Fruit fly (Drosophila melanogaster) whole organism, embryonic: ENCODE data around the gene CG18131.

Source experiments
- Ada2b ChIP-seq: fragments of 200-800 bp; sonication (Bioruptor generic); IDR thresholded peaks from 2 replicates; pipeline ENCODE4 v1.3.6; 2022; ENCODE audit warnings: missing biosample characterization, missing genetic modification characterization
- Aef1 ChIP-seq: fragments of 200-800 bp; sonication (Bioruptor generic); IDR thresholded peaks from 3 replicates; pipeline ENCODE4 v1.3.6; 2022; ENCODE audit warnings: missing biosample characterization, missing genetic modification characterization
- Atf6 ChIP-seq: fragments of 200-800 bp; sonication (Bioruptor generic); IDR thresholded peaks from 2 replicates; pipeline ENCODE4 v1.3.6; 2022; ENCODE audit warnings: missing biosample characterization, missing genetic modification characterization
- BEAF-32 ChIP-seq: fragments of 200-800 bp; sonication (Bioruptor generic); optimal IDR thresholded peaks from 3 replicates; lab custom pipeline; 2017; ENCODE audit warnings: missing biosample characterization, missing genetic modification characterization, mild to moderate bottlenecking, moderate library complexity, missing genetic modification reagents
- Bdp1 ChIP-seq: fragments of 200-800 bp; sonication (Bioruptor generic); optimal IDR thresholded peaks from 3 replicates; lab custom pipeline; 2016; ENCODE audit warnings: missing biosample characterization, missing genetic modification characterization
- BtbVII ChIP-seq: fragments of 200-800 bp; sonication (Bioruptor generic); optimal IDR thresholded peaks from 3 replicates; lab custom pipeline; 2017; ENCODE audit warnings: missing biosample characterization, mild to moderate bottlenecking, missing genetic modification characterization
- Bteb2 ChIP-seq: fragments of 200-800 bp; sonication (Bioruptor generic); optimal IDR thresholded peaks from 2 replicates; lab custom pipeline; 2016; ENCODE audit warnings: missing biosample characterization, missing genetic modification characterization
- CG10462 ChIP-seq: fragments of 200-800 bp; sonication (Bioruptor generic); optimal IDR thresholded peaks from 2 replicates; lab custom pipeline; 2016; ENCODE audit warnings: missing biosample characterization, missing genetic modification characterization
- CG11456 ChIP-seq: fragments of 200-800 bp; sonication (Bioruptor generic); IDR thresholded peaks from 3 replicates; pipeline ENCODE4 v1.3.6; 2022; ENCODE audit warnings: missing biosample characterization, missing genetic modification characterization
- CG13123 ChIP-seq: fragments of 200-800 bp; sonication (Bioruptor generic); optimal IDR thresholded peaks from 2 replicates; lab custom pipeline; 2016; ENCODE audit warnings: missing biosample characterization, missing genetic modification characterization
- CG14667 ChIP-seq: fragments of 200-800 bp; sonication (Bioruptor generic); IDR thresholded peaks from 2 replicates; pipeline ENCODE4 v1.3.6; 2022; ENCODE audit warnings: missing biosample characterization, missing genetic modification characterization
- CG15514 ChIP-seq: fragments of 200-800 bp; sonication (Bioruptor generic); optimal IDR thresholded peaks from 3 replicates; lab custom pipeline; 2017; ENCODE audit warnings: missing biosample characterization, missing genetic modification characterization, mild to moderate bottlenecking, moderate library complexity, missing genetic modification reagents
- CG16815 ChIP-seq: fragments of 200-800 bp; sonication (Bioruptor generic); optimal IDR thresholded peaks from 3 replicates; lab custom pipeline; 2017; ENCODE audit warnings: missing biosample characterization, mild to moderate bottlenecking, missing genetic modification characterization
- CG2120 ChIP-seq: fragments of 200-800 bp; sonication (Bioruptor generic); optimal IDR thresholded peaks from 3 replicates; lab custom pipeline; 2016; ENCODE audit warnings: missing biosample characterization, missing genetic modification characterization
- CG30403 ChIP-seq: fragments of 200-800 bp; sonication (Bioruptor generic); optimal IDR thresholded peaks from 3 replicates; lab custom pipeline; 2016; ENCODE audit warnings: missing biosample characterization, missing genetic modification characterization
- CG4282 ChIP-seq: fragments of 200-800 bp; sonication (Bioruptor generic); optimal IDR thresholded peaks from 2 replicates; lab custom pipeline; 2016; ENCODE audit warnings: missing biosample characterization, missing genetic modification characterization
- CG4730 ChIP-seq: fragments of 200-800 bp; sonication (Bioruptor generic); IDR thresholded peaks from 2 replicates; pipeline ENCODE4 v1.3.6; 2022; ENCODE audit warnings: missing biosample characterization, missing genetic modification characterization
- CG6854 ChIP-seq: fragments of 200-800 bp; sonication (Bioruptor generic); optimal IDR thresholded peaks from 3 replicates; lab custom pipeline; 2017; ENCODE audit warnings: missing biosample characterization, mild to moderate bottlenecking, missing genetic modification characterization
- CG7372 ChIP-seq: fragments of 200-800 bp; sonication (Bioruptor generic); IDR thresholded peaks from 2 replicates; pipeline ENCODE4 v1.3.6; 2022; ENCODE audit warnings: missing biosample characterization, missing genetic modification characterization
- CG7745 ChIP-seq: fragments of 200-800 bp; sonication (Bioruptor generic); optimal IDR thresholded peaks from 2 replicates; lab custom pipeline; 2018; ENCODE audit warnings: missing biosample characterization, mild to moderate bottlenecking, missing genetic modification characterization, moderate library complexity
- CG9817 ChIP-seq: fragments of 200-800 bp; sonication (Bioruptor generic); optimal IDR thresholded peaks from 2 replicates; lab custom pipeline; 2018; ENCODE audit warnings: missing biosample characterization, mild to moderate bottlenecking, missing genetic modification characterization, moderate library complexity
- CG9876 ChIP-seq: fragments of 200-800 bp; sonication (Bioruptor generic); optimal IDR thresholded peaks from 2 replicates; lab custom pipeline; 2016; ENCODE audit warnings: missing biosample characterization, missing genetic modification characterization
- D19B ChIP-seq: fragments of 200-800 bp; sonication (Bioruptor generic); optimal IDR thresholded peaks from 2 replicates; lab custom pipeline; 2017; ENCODE audit warnings: missing biosample characterization, mild to moderate bottlenecking, missing genetic modification characterization
- Dll ChIP-seq: fragments of 200-800 bp; sonication (Bioruptor generic); IDR thresholded peaks from 4 replicates; pipeline ENCODE4 v1.3.6; 2022; ENCODE audit warnings: missing biosample characterization, missing genetic modification characterization; ENCODE audit not compliant: partially characterized antibody
- Hand ChIP-seq: fragments of 200-800 bp; sonication (Bioruptor generic); optimal IDR thresholded peaks from 2 replicates; lab custom pipeline; 2017; ENCODE audit warnings: mild to moderate bottlenecking, missing biosample characterization, missing genetic modification reagents, missing genetic modification characterization
- Max ChIP-seq: fragments of 200-800 bp; sonication (Bioruptor generic); optimal IDR thresholded peaks from 2 replicates; lab custom pipeline; 2016; ENCODE audit warnings: missing biosample characterization, mild to moderate bottlenecking, missing genetic modification characterization
- NC2β ChIP-seq: fragments of 200-800 bp; sonication (Bioruptor generic); optimal IDR thresholded peaks from 2 replicates; lab custom pipeline; 2016; ENCODE audit warnings: missing biosample characterization, missing genetic modification characterization
- Opbp ChIP-seq: fragments of 200-800 bp; sonication (Bioruptor generic); IDR thresholded peaks from 3 replicates; pipeline ENCODE4 v1.3.6; 2022; ENCODE audit warnings: missing biosample characterization, missing genetic modification characterization; ENCODE audit not compliant: partially characterized antibody
- PHDP ChIP-seq: fragments of 200-800 bp; sonication (Bioruptor generic); optimal IDR thresholded peaks from 3 replicates; lab custom pipeline; 2018; ENCODE audit warnings: missing biosample characterization, mild to moderate bottlenecking, missing genetic modification characterization, moderate library complexity
- Ptx1 ChIP-seq: fragments of 200-800 bp; sonication (Bioruptor generic); IDR thresholded peaks from 2 replicates; pipeline ENCODE4 v1.3.6; 2022; ENCODE audit warnings: missing biosample characterization, missing genetic modification characterization
- Rx ChIP-seq: fragments of 200-800 bp; sonication (Bioruptor generic); IDR thresholded peaks from 2 replicates; pipeline ENCODE4 v1.3.6; 2022; ENCODE audit warnings: missing biosample characterization, missing genetic modification characterization
- amos ChIP-seq: fragments of 200-800 bp; sonication (Bioruptor generic); IDR thresholded peaks from 2 replicates; pipeline ENCODE4 v1.3.6; 2022; ENCODE audit warnings: missing biosample characterization, missing genetic modification characterization; ENCODE audit not compliant: partially characterized antibody
- ara ChIP-seq: fragments of 200-800 bp; sonication (Bioruptor generic); IDR thresholded peaks from 2 replicates; pipeline ENCODE4 v1.3.6; 2022; ENCODE audit warnings: missing biosample characterization, missing genetic modification characterization
- bcd ChIP-seq: fragments of 200-800 bp; sonication (Bioruptor generic); optimal IDR thresholded peaks from 2 replicates; lab custom pipeline; 2017; ENCODE audit warnings: missing biosample characterization, mild to moderate bottlenecking, missing genetic modification characterization
- br ChIP-seq: fragments of >200 bp; optimal IDR thresholded peaks from 2 replicates; lab custom pipeline; 2017
- chn ChIP-seq: fragments of 200-800 bp; sonication (Bioruptor generic); optimal IDR thresholded peaks from 2 replicates; lab custom pipeline; 2016; ENCODE audit warnings: missing biosample characterization, missing genetic modification characterization
- da ChIP-seq: fragments of 200-800 bp; sonication (Bioruptor generic); optimal IDR thresholded peaks from 2 replicates; lab custom pipeline; 2016; ENCODE audit warnings: missing biosample characterization, missing genetic modification characterization
- dmrt11E ChIP-seq: fragments of 200-800 bp; sonication (Bioruptor generic); optimal IDR thresholded peaks from 3 replicates; lab custom pipeline; 2018; ENCODE audit warnings: missing biosample characterization, mild to moderate bottlenecking, missing genetic modification characterization, moderate library complexity
- emc ChIP-seq: fragments of 200-800 bp; sonication (Bioruptor generic); optimal IDR thresholded peaks from 2 replicates; lab custom pipeline; 2016; ENCODE audit warnings: missing biosample characterization, missing genetic modification characterization
- ftz-f1 ChIP-seq: fragments of 200-800 bp; sonication (Bioruptor generic); optimal IDR thresholded peaks from 2 replicates; lab custom pipeline; 2016; ENCODE audit warnings: missing biosample characterization, missing genetic modification characterization
- gcm2 ChIP-seq: fragments of 200-800 bp; sonication (Bioruptor generic); optimal IDR thresholded peaks from 2 replicates; lab custom pipeline; 2016; ENCODE audit warnings: missing biosample characterization, missing genetic modification characterization
- grau ChIP-seq: fragments of 200-800 bp; optimal IDR thresholded peaks from 3 replicates; lab custom pipeline; 2019; ENCODE audit warnings: missing biosample characterization, mild to moderate bottlenecking, missing genetic modification characterization, moderate library complexity
- gsb-n ChIP-seq: fragments of 200-800 bp; sonication (Bioruptor generic); optimal IDR thresholded peaks from 3 replicates; lab custom pipeline; 2018; ENCODE audit warnings: missing biosample characterization, mild to moderate bottlenecking, missing genetic modification characterization
- hbn ChIP-seq: fragments of 200-800 bp; sonication (Bioruptor generic); IDR thresholded peaks from 2 replicates; pipeline ENCODE4 v1.3.6; 2022; ENCODE audit warnings: missing biosample characterization, missing genetic modification characterization; ENCODE audit not compliant: partially characterized antibody
- jigr1 ChIP-seq: fragments of 200-800 bp; sonication (Bioruptor generic); IDR thresholded peaks from 3 replicates; pipeline ENCODE4 v1.3.6; 2022; ENCODE audit warnings: missing biosample characterization, missing genetic modification characterization
- kah ChIP-seq: fragments of 200-800 bp; sonication (Bioruptor generic); optimal IDR thresholded peaks from 2 replicates; lab custom pipeline; 2018; ENCODE audit warnings: missing biosample characterization, mild to moderate bottlenecking, missing genetic modification characterization
- odd ChIP-seq: fragments of 200-800 bp; sonication (Bioruptor generic); optimal IDR thresholded peaks from 2 replicates; lab custom pipeline; 2017; ENCODE audit warnings: missing biosample characterization, mild to moderate bottlenecking, missing genetic modification characterization
- seq ChIP-seq: fragments of 200-800 bp; sonication (Bioruptor generic); IDR thresholded peaks from 2 replicates; pipeline ENCODE4 v1.3.6; 2022; ENCODE audit warnings: missing biosample characterization, missing genetic modification characterization
- sob ChIP-seq: fragments of 200-800 bp; sonication (Bioruptor generic); IDR thresholded peaks from 2 replicates; pipeline ENCODE4 v1.3.6; 2022; ENCODE audit warnings: missing biosample characterization, missing genetic modification characterization
- tx ChIP-seq: fragments of 200-800 bp; sonication (Bioruptor generic); optimal IDR thresholded peaks from 2 replicates; lab custom pipeline; 2016; ENCODE audit warnings: missing biosample characterization, missing genetic modification characterization
- yki ChIP-seq: fragments of >200 bp; optimal IDR thresholded peaks from 3 replicates; lab custom pipeline; 2018
- zen ChIP-seq: fragments of 200-800 bp; sonication (Bioruptor generic); optimal IDR thresholded peaks from 3 replicates; lab custom pipeline; 2018; ENCODE audit warnings: missing biosample characterization, mild to moderate bottlenecking, missing genetic modification characterization, moderate library complexity

CG18131 gene

DNA sequence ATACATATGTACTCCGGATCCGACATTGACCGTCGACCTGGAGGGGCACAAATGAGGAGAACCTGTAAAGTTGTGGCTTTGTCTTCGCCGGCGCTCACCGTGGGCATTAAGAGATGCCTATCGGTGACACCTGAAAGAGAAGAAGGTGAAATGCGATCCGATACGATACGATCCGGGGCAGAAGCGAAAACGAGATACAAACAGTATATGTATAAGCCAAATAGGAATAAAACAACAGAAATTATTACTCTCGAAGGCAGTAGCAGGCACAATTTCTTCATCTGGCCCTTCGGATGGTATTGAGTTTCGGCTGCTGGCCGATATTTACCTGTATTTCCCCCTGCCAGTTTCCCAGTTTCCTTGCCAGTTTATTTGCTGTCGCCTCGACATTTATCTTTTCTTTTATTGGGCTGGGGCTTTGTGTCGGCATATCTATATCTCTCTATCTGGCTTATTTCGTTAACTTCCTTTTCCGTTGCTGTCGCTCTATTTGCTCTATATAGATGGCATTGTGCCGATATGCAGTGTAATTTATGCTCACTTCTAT, 37.0 kb downstream of the CG18131 start (continued):
- TF ChIP-seq Ptx1 (GFP tag; lab: Robert Waterston, UW): no peak
- no peak for TF ChIP-seq tx (GFP tag; lab: Kevin White, UChicago)
- no peak for TF ChIP-seq BEAF-32 (GFP tag; lab: Kevin White, UChicago)
- TF ChIP-seq CG14667 (GFP tag; lab: Robert Waterston, UW): no peak
- peak; percentile 35 for TF ChIP-seq zen
- no peak for TF ChIP-seq CG9817 (tag; lab: Kevin White, UChicago)
- TF ChIP-seq Ada2b (GFP tag; lab: Robert Waterston, UW): no peak
- TF ChIP-seq CG15514: no peak
- no peak for TF ChIP-seq CG2120 (GFP tag; lab: Kevin White, UChicago)
- TF ChIP-seq kah: no peak
- TF ChIP-seq CG30403: no peak
- no peak for TF ChIP-seq Bteb2 (GFP tag; lab: Kevin White, UChicago)
- TF ChIP-seq PHDP (tag; lab: Kevin White, UChicago): no peak
- TF ChIP-seq dmrt11E (tag; lab: Kevin White, UChicago): no peak
- no peak for TF ChIP-seq seq (GFP tag; lab: Robert Waterston, UW)
- TF ChIP-seq emc (GFP tag; lab: Kevin White, UChicago): no peak
- no peak for TF ChIP-seq da (GFP tag; lab: Kevin White, UChicago)
- TF ChIP-seq CG16815 (GFP tag; lab: Kevin White, UChicago): no peak
- TF ChIP-seq jigr1: no peak
- no peak for TF ChIP-seq BtbVII (GFP tag; lab: Kevin White, UChicago)
- TF ChIP-seq Bdp1 (GFP tag; lab: Kevin White, UChicago): no peak
- TF ChIP-seq Hand (GFP tag; lab: Kevin White, UChicago): no peak
- TF ChIP-seq CG4730 (GFP tag; lab: Robert Waterston, UW): no peak
- TF ChIP-seq Dll (GFP tag; lab: Robert Waterston, UW): no peak
- TF ChIP-seq CG7745 (tag; lab: Kevin White, UChicago): no peak
- TF ChIP-seq gcm2 (GFP tag; lab: Kevin White, UChicago): no peak
- no peak for TF ChIP-seq grau (tag; lab: Kevin White, UChicago)
- TF ChIP-seq NC2β (GFP tag; lab: Kevin White, UChicago): no peak
- no peak for TF ChIP-seq CG10462 (GFP tag; lab: Kevin White, UChicago)
- no peak for TF ChIP-seq ara (GFP tag; lab: Robert Waterston, UW)
- TF ChIP-seq hbn (GFP tag; lab: Robert Waterston, UW): no peak
- no peak for TF ChIP-seq Rx (GFP tag; lab: Robert Waterston, UW)
- TF ChIP-seq odd (GFP tag; lab: Kevin White, UChicago): no peak
- no peak for TF ChIP-seq CG11456 (GFP tag; lab: Robert Waterston, UW)
- TF ChIP-seq, all 482 proteins: peak for 13

DNA sequence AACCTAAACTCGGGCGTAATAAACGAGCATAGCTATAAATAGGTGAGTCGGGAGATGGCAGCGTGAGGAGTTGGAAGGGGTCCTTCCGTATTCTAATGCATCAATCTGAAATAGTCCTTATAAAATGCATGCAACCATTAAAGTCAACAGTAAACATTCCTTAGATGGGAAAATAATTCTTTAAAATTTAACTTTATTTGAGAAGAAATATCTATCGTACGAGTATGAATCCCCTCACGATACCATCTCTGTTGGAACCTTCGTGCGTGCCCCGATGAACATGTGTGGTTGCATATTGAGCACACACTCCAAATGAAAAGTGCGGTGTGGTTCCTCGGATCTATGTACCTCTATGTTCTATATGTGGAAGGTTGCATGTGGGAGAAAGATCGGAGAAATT, 38.3 kb downstream of the CG18131 start:
- TF ChIP-seq CG6854 (GFP tag; lab: Kevin White, UChicago) (no peak), bcd (GFP tag; lab: Kevin White, UChicago) (no peak), yki (lab: Kevin White, UChicago) (no peak), ftz-f1 (GFP tag; lab: Kevin White, UChicago) (no peak), CG15514 (no peak), Aef1 (GFP tag; lab: Robert Waterston, UW) (no peak), chn (GFP tag; lab: Kevin White, UChicago) (peak; percentile 64), D19B (no peak), gsb-n (tag; lab: Kevin White, UChicago) (peak; percentile 51), Max (GFP tag; lab: Kevin White, UChicago) (no peak), sob (GFP tag; lab: Robert Waterston, UW) (peak; percentile 27; the same call in 1 of the 2 replicates), CG9876 (GFP tag; lab: Kevin White, UChicago) (peak; percentile 7), amos (peak; percentile 67; the same call in 1 of the 2 replicates), CG7372 (GFP tag; lab: Robert Waterston, UW) (no peak), CG13123 (GFP tag; lab: Kevin White, UChicago) (no peak), CG4282 (GFP tag; lab: Kevin White, UChicago) (no peak), Atf6 (GFP tag; lab: Robert Waterston, UW) (0 out of 2 replicates have a peak, but pooled peaks have one; percentile 23), Dll (GFP tag; lab: Robert Waterston, UW) (peak; percentile 92), Opbp (peak; percentile 78; the same call in 2 of the 3 replicates), br (lab: Kevin White, UChicago) (no peak)
